Fruit fly (Drosophila melanogaster) whole organism, prepupa: Measurements from ENCODE around the gene Ir94f.
A peak's percentile ranks its signal among the peaks of the same experiment; 100 is the strongest.

Source experiments
- Blimp-1 ChIP-seq: fragments of 200-800 bp; sonication (Bioruptor generic); optimal IDR thresholded peaks from 3 replicates; lab custom pipeline; 2017; ENCODE audit warnings: missing biosample characterization, missing genetic modification characterization, mild to moderate bottlenecking, moderate library complexity, missing genetic modification reagents
- CG10631 ChIP-seq: fragments of 200-800 bp; sonication (Bioruptor generic); optimal IDR thresholded peaks from 2 replicates; lab custom pipeline; 2016; ENCODE audit warnings: missing biosample characterization, missing genetic modification characterization
- CG10669 ChIP-seq: fragments of 200-800 bp; sonication (Bioruptor generic); optimal IDR thresholded peaks from 3 replicates; lab custom pipeline; 2018; ENCODE audit warnings: missing biosample characterization, mild to moderate bottlenecking, missing genetic modification characterization, moderate library complexity
- CG11762 ChIP-seq: fragments of 200-800 bp; sonication (Bioruptor generic); optimal IDR thresholded peaks from 3 replicates; lab custom pipeline; 2016; ENCODE audit warnings: missing biosample characterization, missing genetic modification characterization; ENCODE audit not compliant: insufficient read depth
- CG11902 ChIP-seq: fragments of 200-800 bp; sonication (Bioruptor generic); optimal IDR thresholded peaks from 3 replicates; lab custom pipeline; 2016; ENCODE audit warnings: missing biosample characterization, missing genetic modification characterization
- CG15336 ChIP-seq: fragments of 200-800 bp; sonication (Bioruptor generic); IDR thresholded peaks from 2 replicates; pipeline ENCODE4 v1.3.6; 2022; ENCODE audit warnings: missing biosample characterization, missing genetic modification characterization
- CG1621 ChIP-seq: fragments of 200-800 bp; sonication (Bioruptor generic); optimal IDR thresholded peaks from 3 replicates; lab custom pipeline; 2018; ENCODE audit warnings: missing biosample characterization, mild to moderate bottlenecking, missing genetic modification characterization
- CG16779 ChIP-seq: fragments of 200-800 bp; sonication (Bioruptor generic); optimal IDR thresholded peaks from 3 replicates; lab custom pipeline; 2017; ENCODE audit warnings: missing biosample characterization, mild to moderate bottlenecking, missing genetic modification characterization
- CG3032 ChIP-seq: fragments of 200-800 bp; optimal IDR thresholded peaks from 2 replicates; lab custom pipeline; 2019; ENCODE audit warnings: missing biosample characterization, mild to moderate bottlenecking, missing genetic modification characterization, moderate library complexity
- CG31627 ChIP-seq: fragments of 200-800 bp; sonication (Bioruptor generic); optimal IDR thresholded peaks from 3 replicates; lab custom pipeline; 2016; ENCODE audit warnings: missing biosample characterization, missing genetic modification characterization
- CG32006 ChIP-seq: fragments of 200-800 bp; sonication (Bioruptor generic); optimal IDR thresholded peaks from 3 replicates; lab custom pipeline; 2017; ENCODE audit warnings: missing biosample characterization, mild to moderate bottlenecking, missing genetic modification characterization
- CG3919 ChIP-seq: fragments of 200-800 bp; sonication (Bioruptor generic); optimal IDR thresholded peaks from 3 replicates; lab custom pipeline; 2016; ENCODE audit warnings: missing biosample characterization, missing genetic modification characterization
- CG4318 ChIP-seq: fragments of 200-800 bp; sonication (Bioruptor generic); optimal IDR thresholded peaks from 3 replicates; lab custom pipeline; 2017; ENCODE audit warnings: missing biosample characterization, mild to moderate bottlenecking, missing genetic modification characterization
- CG6163 ChIP-seq: fragments of 200-800 bp; sonication (Bioruptor generic); IDR thresholded peaks from 3 replicates; pipeline ENCODE4 v1.3.6; 2022; ENCODE audit warnings: missing biosample characterization, missing genetic modification characterization
- CG6792 ChIP-seq: fragments of 200-800 bp; sonication (Bioruptor generic); optimal IDR thresholded peaks from 3 replicates; lab custom pipeline; 2016; ENCODE audit warnings: missing biosample characterization, missing genetic modification characterization
- CG6808 ChIP-seq: fragments of 200-800 bp; sonication (Bioruptor generic); optimal IDR thresholded peaks from 3 replicates; lab custom pipeline; 2017; ENCODE audit warnings: missing biosample characterization, missing genetic modification characterization, mild to moderate bottlenecking, moderate library complexity, missing genetic modification reagents
- CG6854 ChIP-seq: fragments of 200-800 bp; sonication (Bioruptor generic); optimal IDR thresholded peaks from 2 replicates; lab custom pipeline; 2017; ENCODE audit warnings: missing biosample characterization, mild to moderate bottlenecking, missing genetic modification characterization
- CG8119 ChIP-seq: fragments of 200-800 bp; sonication (Bioruptor generic); IDR thresholded peaks from 3 replicates; pipeline ENCODE4 v1.3.6; 2022; ENCODE audit warnings: missing biosample characterization, missing genetic modification characterization
- CG8319 ChIP-seq: fragments of 200-800 bp; sonication (Bioruptor generic); optimal IDR thresholded peaks from 3 replicates; lab custom pipeline; 2016; ENCODE audit warnings: missing biosample characterization, missing genetic modification characterization
- CG8632 ChIP-seq: fragments of 200-800 bp; sonication (Bioruptor generic); optimal IDR thresholded peaks from 3 replicates; lab custom pipeline; 2016; ENCODE audit warnings: missing biosample characterization, missing genetic modification characterization
- Eip75B ChIP-seq: fragments of 200-800 bp; sonication (Bioruptor generic); optimal IDR thresholded peaks from 3 replicates; lab custom pipeline; 2016; ENCODE audit warnings: missing biosample characterization, missing genetic modification characterization
- Ets21C ChIP-seq: fragments of 200-800 bp; sonication (Bioruptor generic); optimal IDR thresholded peaks from 3 replicates; lab custom pipeline; 2016; ENCODE audit warnings: missing biosample characterization, missing genetic modification characterization
- Gug ChIP-seq: fragments of 200-800 bp; sonication (Bioruptor generic); IDR thresholded peaks from 2 replicates; pipeline ENCODE4 v1.3.6; 2022; ENCODE audit warnings: missing biosample characterization, missing genetic modification characterization
- Hr38 ChIP-seq: sonication (Bioruptor generic); optimal IDR thresholded peaks from 2 replicates; lab custom pipeline; 2016; ENCODE audit warnings: missing biosample characterization, missing genetic modification characterization
- Hr39 ChIP-seq: fragments of 200-800 bp; sonication (Bioruptor generic); optimal IDR thresholded peaks from 2 replicates; lab custom pipeline; 2016; ENCODE audit warnings: missing biosample characterization, missing genetic modification characterization
- Hr4 ChIP-seq: fragments of 200-800 bp; sonication (Bioruptor generic); optimal IDR thresholded peaks from 3 replicates; lab custom pipeline; 2016; ENCODE audit warnings: missing biosample characterization, missing genetic modification characterization
- Lpt ChIP-seq: fragments of 200-800 bp; sonication (Bioruptor generic); optimal IDR thresholded peaks from 3 replicates; lab custom pipeline; 2016; ENCODE audit warnings: missing biosample characterization, missing genetic modification characterization
- Met ChIP-seq: fragments of 200-800 bp; sonication (Bioruptor generic); optimal IDR thresholded peaks from 3 replicates; lab custom pipeline; 2016; ENCODE audit warnings: missing biosample characterization, missing genetic modification characterization
- OdsH ChIP-seq: fragments of 200-800 bp; sonication (Bioruptor generic); optimal IDR thresholded peaks from 3 replicates; lab custom pipeline; 2016; ENCODE audit warnings: missing biosample characterization, missing genetic modification characterization
- Smox ChIP-seq: fragments of 200-800 bp; sonication (Bioruptor generic); optimal IDR thresholded peaks from 3 replicates; lab custom pipeline; 2016; ENCODE audit warnings: missing biosample characterization, missing genetic modification characterization
- Sox102F ChIP-seq: fragments of 200-800 bp; sonication (Bioruptor generic); optimal IDR thresholded peaks from 2 replicates; lab custom pipeline; 2016; ENCODE audit warnings: missing biosample characterization, mild to moderate bottlenecking, missing genetic modification characterization
- Sox14 ChIP-seq: fragments of 200-800 bp; sonication (Bioruptor generic); optimal IDR thresholded peaks from 3 replicates; lab custom pipeline; 2016; ENCODE audit warnings: missing biosample characterization, missing genetic modification characterization
- Sox15 ChIP-seq: fragments of 200-800 bp; sonication (Bioruptor generic); optimal IDR thresholded peaks from 3 replicates; lab custom pipeline; 2016; ENCODE audit warnings: missing biosample characterization, missing genetic modification characterization
- achi ChIP-seq: fragments of 200-800 bp; sonication (Bioruptor generic); optimal IDR thresholded peaks from 3 replicates; lab custom pipeline; 2016; ENCODE audit warnings: missing biosample characterization, missing genetic modification characterization
- acj6 ChIP-seq: fragments of 200-800 bp; sonication (Bioruptor generic); optimal IDR thresholded peaks from 3 replicates; lab custom pipeline; 2016; ENCODE audit warnings: missing biosample characterization, missing genetic modification characterization
- cyc ChIP-seq: fragments of 200-800 bp; sonication (Bioruptor generic); optimal IDR thresholded peaks from 3 replicates; lab custom pipeline; 2016; ENCODE audit warnings: missing biosample characterization, missing genetic modification characterization
- dac ChIP-seq: fragments of 200-800 bp; sonication (Bioruptor generic); optimal IDR thresholded peaks from 2 replicates; lab custom pipeline; 2017; ENCODE audit warnings: missing biosample characterization, mild to moderate bottlenecking, missing genetic modification characterization
- dsx ChIP-seq: fragments of 200-800 bp; optimal IDR thresholded peaks from 3 replicates; lab custom pipeline; 2019; ENCODE audit warnings: missing biosample characterization, mild to moderate bottlenecking, missing genetic modification characterization, moderate library complexity; ENCODE audit not compliant: poor library complexity, severe bottlenecking
- eg ChIP-seq: fragments of 200-800 bp; sonication (Bioruptor generic); IDR thresholded peaks from 3 replicates; pipeline ENCODE4 v1.3.6; 2022; ENCODE audit warnings: missing biosample characterization, missing genetic modification characterization
- esn ChIP-seq: fragments of 200-800 bp; sonication (Bioruptor generic); optimal IDR thresholded peaks from 2 replicates; lab custom pipeline; 2016; ENCODE audit warnings: missing biosample characterization, mild to moderate bottlenecking, missing genetic modification characterization, moderate library complexity
- fd59A ChIP-seq: fragments of 200-800 bp; sonication (Bioruptor generic); optimal IDR thresholded peaks from 2 replicates; lab custom pipeline; 2017; ENCODE audit warnings: missing biosample characterization, mild to moderate bottlenecking, missing genetic modification characterization, missing genetic modification reagents
- fd85E ChIP-seq: fragments of 200-800 bp; sonication (Bioruptor generic); optimal IDR thresholded peaks from 3 replicates; lab custom pipeline; 2016; ENCODE audit warnings: missing biosample characterization, missing genetic modification characterization
- fkh ChIP-seq: fragments of 200-800 bp; sonication (Bioruptor generic); optimal IDR thresholded peaks from 3 replicates; lab custom pipeline; 2017; ENCODE audit warnings: missing biosample characterization, mild to moderate bottlenecking, missing genetic modification characterization, moderate library complexity
- lz ChIP-seq: fragments of 200-800 bp; sonication (Bioruptor generic); optimal IDR thresholded peaks from 3 replicates; lab custom pipeline; 2016; ENCODE audit warnings: missing biosample characterization, missing genetic modification characterization
- net ChIP-seq: fragments of 200-800 bp; sonication (Bioruptor generic); optimal IDR thresholded peaks from 3 replicates; lab custom pipeline; 2016; ENCODE audit warnings: missing biosample characterization, missing genetic modification characterization
- pdm3 ChIP-seq: fragments of 200-800 bp; sonication (Bioruptor generic); optimal IDR thresholded peaks from 3 replicates; lab custom pipeline; 2016; ENCODE audit warnings: missing biosample characterization, missing genetic modification characterization
- salr ChIP-seq, 2 experiments: fragments of 200-800 bp; sonication (Bioruptor generic); optimal IDR thresholded peaks; 3 replicates each; lab custom pipeline; 2016 to 2018; ENCODE audit warnings: missing biosample characterization in 2 of 2, missing genetic modification characterization in 2 of 2, mild to moderate bottlenecking in 1 of 2
- spab ChIP-seq: fragments of 200-800 bp; sonication (Bioruptor generic); optimal IDR thresholded peaks from 2 replicates; lab custom pipeline; 2017; ENCODE audit warnings: missing biosample characterization, mild to moderate bottlenecking, missing genetic modification characterization, missing genetic modification reagents
- ss ChIP-seq, 2 experiments: fragments of 200-800 bp; sonication (Bioruptor generic); optimal IDR thresholded peaks; 2 replicates in 1 of 2; 3 replicates in 1 of 2; lab custom pipeline; 2017 to 2018; ENCODE audit warnings: mild to moderate bottlenecking in 2 of 2, missing biosample characterization in 2 of 2, missing genetic modification characterization in 2 of 2, moderate library complexity in 1 of 2
- svp ChIP-seq: fragments of 200-800 bp; sonication (Bioruptor generic); peaks from one replicate; lab custom pipeline; 2016; ENCODE audit warnings: missing biosample characterization, missing genetic modification characterization
- topi ChIP-seq: fragments of 200-800 bp; sonication (Bioruptor generic); optimal IDR thresholded peaks from 3 replicates; lab custom pipeline; 2016; ENCODE audit warnings: missing biosample characterization, missing genetic modification characterization
- vri ChIP-seq: fragments of 200-800 bp; sonication (Bioruptor generic); optimal IDR thresholded peaks from 3 replicates; lab custom pipeline; 2016; ENCODE audit warnings: missing biosample characterization, mild to moderate bottlenecking, missing genetic modification characterization

Ir94f gene

DNA sequence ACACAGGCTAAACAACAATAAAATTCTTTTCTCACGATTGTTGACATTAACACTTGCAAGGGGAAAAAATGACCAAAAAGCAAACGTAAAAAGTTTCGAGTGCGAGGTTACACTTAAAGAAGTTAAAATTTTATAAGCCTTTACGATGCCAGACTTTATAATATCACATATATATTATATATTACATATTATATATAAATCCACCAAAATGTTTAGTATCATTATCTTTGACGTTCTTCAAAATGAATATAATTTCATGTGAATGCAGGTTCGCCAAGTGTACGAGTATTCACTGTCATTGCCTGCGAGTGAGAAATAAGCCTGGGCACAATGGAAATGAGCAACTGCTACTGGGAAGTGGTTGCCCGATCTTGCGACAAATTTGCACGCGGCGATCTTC, 26.6 kb downstream of the Ir94f start:
- TF ChIP-seq fd59A (GFP tag; lab: Kevin White, UChicago): peak; percentile 47
- TF ChIP-seq topi (GFP tag; lab: Kevin White, UChicago): peak; percentile 67
- peak; percentile 58 for TF ChIP-seq spab (GFP tag; lab: Kevin White, UChicago)
- no peak for TF ChIP-seq dac (GFP tag; lab: Kevin White, UChicago)
- TF ChIP-seq CG10631 (GFP tag; lab: Kevin White, UChicago): peak; percentile 79
- TF ChIP-seq Eip75B (GFP tag; lab: Kevin White, UChicago): peak; percentile 31
- peak; percentile 71 for TF ChIP-seq CG6854 (GFP tag; lab: Kevin White, UChicago)
- TF ChIP-seq ss (GFP tag; optimal IDR thresholded peaks at IDR 0.05; lab: Kevin White, UChicago): peak; percentile 53 to 71
- TF ChIP-seq lz (GFP tag; lab: Kevin White, UChicago): peak; percentile 39
- no peak for TF ChIP-seq Gug (GFP tag; lab: Robert Waterston, UW)
- TF ChIP-seq net (GFP tag; lab: Kevin White, UChicago): peak; percentile 54
- TF ChIP-seq CG8119 (GFP tag; lab: Robert Waterston, UW): peak; percentile 56
- peak; percentile 67 for TF ChIP-seq Smox (GFP tag; lab: Kevin White, UChicago)
- peak; percentile 24 for TF ChIP-seq Sox14 (GFP tag; lab: Kevin White, UChicago)
- peak; percentile 78 for TF ChIP-seq CG11762 (GFP tag; lab: Kevin White, UChicago)
- TF ChIP-seq fkh (GFP tag; lab: Kevin White, UChicago): no peak
- no peak for TF ChIP-seq Hr4
- peak; percentile 84 for TF ChIP-seq CG8632 (GFP tag; lab: Kevin White, UChicago)
- TF ChIP-seq CG1621 (tag; lab: Kevin White, UChicago): peak; percentile 36
- peak; percentile 4 for TF ChIP-seq Lpt (GFP tag; lab: Kevin White, UChicago)
- peak; percentile 57 for TF ChIP-seq cyc (GFP tag; lab: Kevin White, UChicago)
- peak; percentile 79 for TF ChIP-seq CG6792 (GFP tag; lab: Kevin White, UChicago)
- peak; percentile 53 for TF ChIP-seq vri
- TF ChIP-seq CG15336 (GFP tag; lab: Robert Waterston, UW): peak; percentile 38; the same call in 1 of the 2 replicates
- TF ChIP-seq CG11902 (GFP tag; lab: Kevin White, UChicago): peak; percentile 61
- peak; percentile 64 for TF ChIP-seq CG3032 (tag; lab: Kevin White, UChicago)
- TF ChIP-seq eg: peak; percentile 51; the same call in 2 of the 3 replicates
- TF ChIP-seq dsx (GFP tag; lab: Kevin White, UChicago): peak; percentile 24
- TF ChIP-seq Sox15 (GFP tag; lab: Kevin White, UChicago): peak; percentile 61
- peak; percentile 47 for TF ChIP-seq CG31627 (GFP tag; lab: Kevin White, UChicago)
- peak; percentile 49 for TF ChIP-seq CG6808 (GFP tag; lab: Kevin White, UChicago)
- peak; percentile 70 for TF ChIP-seq Met
- TF ChIP-seq CG32006 (GFP tag; lab: Kevin White, UChicago): peak; percentile 39
- no peak for TF ChIP-seq Hr38
- peak; percentile 75 for TF ChIP-seq achi (GFP tag; lab: Kevin White, UChicago)
- TF ChIP-seq CG10669 (GFP tag; lab: Kevin White, UChicago): peak; percentile 70
- no peak for TF ChIP-seq CG16779 (tag; lab: Kevin White, UChicago)
- peak; percentile 34 for TF ChIP-seq pdm3 (GFP tag; lab: Kevin White, UChicago)
- no peak for TF ChIP-seq Ets21C (GFP tag; lab: Kevin White, UChicago)
- peak; percentile 81 for TF ChIP-seq esn (GFP tag; lab: Kevin White, UChicago)
- peak; percentile 33 for TF ChIP-seq Hr39 (GFP tag; lab: Kevin White, UChicago)
- peak; percentile 55 for TF ChIP-seq Blimp-1 (GFP tag; lab: Kevin White, UChicago)
- peak; percentile 72 for TF ChIP-seq OdsH
- TF ChIP-seq CG4318 (GFP tag; lab: Kevin White, UChicago): no peak
- no peak for TF ChIP-seq fd85E (GFP tag; lab: Kevin White, UChicago)
- peak; percentile 78 for TF ChIP-seq acj6 (GFP tag; lab: Kevin White, UChicago)
- TF ChIP-seq svp (GFP tag; lab: Kevin White, UChicago): peak; percentile 91
- peak; percentile 65 for TF ChIP-seq CG8319
- TF ChIP-seq Sox102F (GFP tag; lab: Kevin White, UChicago): peak; percentile 68
- peak; percentile 65 for TF ChIP-seq CG3919 (GFP tag; lab: Kevin White, UChicago)
- TF ChIP-seq salr (GFP tag; optimal IDR thresholded peaks at IDR 0.05; lab: Kevin White, UChicago): peak; percentile 13 to 42
- TF ChIP-seq CG6163: peak; percentile 76
